Worm (Caenorhabditis elegans) whole organism, L4 larva: ENCODE data around the gene rfl-1.

Experiments used
- D1046.2 ChIP-seq: fragments of 200-800 bp; sonication (Bioruptor generic); IDR thresholded peaks from 2 replicates; pipeline ENCODE4 v1.3.6; 2022; ENCODE audit warnings: missing genetic modification characterization, missing compliant biosample characterization
- F26F4.8 ChIP-seq: fragments of 200-800 bp; sonication (Bioruptor generic); conservative IDR thresholded peaks from 2 replicates; pipeline ENCODE4 v1.3.6; 2022; ENCODE audit warnings: missing genetic modification characterization, missing compliant biosample characterization
- R02D3.7 ChIP-seq: fragments of 150-350 bp; sonication (generic microtip); optimal IDR thresholded peaks from 3 replicates; lab custom pipeline; 2014; ENCODE audit warnings: missing biosample characterization, missing genetic modification characterization
- T20F7.1 ChIP-seq: fragments of 200-800 bp; sonication (Bioruptor generic); optimal IDR thresholded peaks from 2 replicates; lab custom pipeline; 2018; ENCODE audit warnings: mild to moderate bottlenecking, missing genetic modification characterization, missing compliant biosample characterization
- Y75B8A.6 ChIP-seq: fragments of 200-800 bp; sonication (Bioruptor generic); IDR thresholded peaks from 2 replicates; pipeline ENCODE4 v1.3.6; 2022; ENCODE audit warnings: missing genetic modification reagents, missing genetic modification characterization, missing compliant biosample characterization
- aha-1 ChIP-seq: fragments of 150-350 bp; peaks from one replicate; lab custom pipeline; 2014; ENCODE audit warnings: missing biosample characterization, missing genetic modification characterization
- ama-1 ChIP-seq: fragments of 150-350 bp; optimal IDR thresholded peaks from 2 replicates; lab custom pipeline; 2014; ENCODE audit warnings: inconsistent platforms, mixed read lengths
- arid-1 ChIP-seq: fragments of 200-800 bp; sonication (Bioruptor generic); conservative IDR thresholded peaks from 2 replicates; pipeline ENCODE4 v1.3.6; 2022; ENCODE audit warnings: missing genetic modification reagents, missing genetic modification characterization, missing compliant biosample characterization
- ceh-32 ChIP-seq: sonication (generic microtip); optimal IDR thresholded peaks from 2 replicates; lab custom pipeline; 2016; ENCODE audit warnings: mild to moderate bottlenecking, missing genetic modification characterization, missing compliant biosample characterization; ENCODE audit not compliant: poor library complexity
- ceh-82 ChIP-seq: sonication (generic microtip); optimal IDR thresholded peaks from 2 replicates; lab custom pipeline; 2017; ENCODE audit warnings: missing biosample characterization, missing genetic modification characterization
- ces-1 ChIP-seq: fragments of 150-350 bp; sonication (generic microtip); optimal IDR thresholded peaks from 4 replicates; lab custom pipeline; 2014; ENCODE audit warnings: missing biosample characterization, missing genetic modification reagents, missing genetic modification characterization
- daf-8 ChIP-seq: fragments of 200-800 bp; sonication (Bioruptor generic); IDR thresholded peaks from 2 replicates; pipeline ENCODE4 v1.3.6; 2022; ENCODE audit warnings: missing genetic modification characterization, missing compliant biosample characterization
- egl-43 ChIP-seq: fragments of 200-800 bp; sonication (Bioruptor generic); IDR thresholded peaks from 2 replicates; pipeline ENCODE4 v1.3.6; 2022; ENCODE audit warnings: missing genetic modification reagents, missing genetic modification characterization, missing compliant biosample characterization
- fkh-10 ChIP-seq: fragments of 150-350 bp; optimal IDR thresholded peaks from 2 replicates; lab custom pipeline; 2014; ENCODE audit warnings: missing biosample characterization, missing genetic modification reagents, missing genetic modification characterization
- jun-1 ChIP-seq: fragments of 150-350 bp; optimal IDR thresholded peaks from 2 replicates; lab custom pipeline; 2014; ENCODE audit warnings: missing biosample characterization, missing genetic modification reagents, missing genetic modification characterization
- lin-13 ChIP-seq: fragments of 150-350 bp; optimal IDR thresholded peaks from 2 replicates; lab custom pipeline; 2014; ENCODE audit warnings: missing biosample characterization, missing genetic modification reagents, missing genetic modification characterization
- lin-15B ChIP-seq: fragments of 150-350 bp; sonication (generic microtip); optimal IDR thresholded peaks from 3 replicates; lab custom pipeline; 2014; ENCODE audit warnings: missing biosample characterization, missing genetic modification characterization
- lin-39 ChIP-seq: fragments of 150-350 bp; optimal IDR thresholded peaks from 2 replicates; lab custom pipeline; 2014; ENCODE audit warnings: missing biosample characterization, missing genetic modification reagents, missing genetic modification characterization
- madf-5 ChIP-seq, 2 experiments: fragments of 200-800 bp; sonication (Bioruptor generic); IDR thresholded peaks; 2 replicates each; pipeline ENCODE4 v1.3.6; 2022; ENCODE audit warnings: missing compliant biosample characterization in 2 of 2, missing genetic modification characterization in 2 of 2
- mdl-1 ChIP-seq, 2 experiments: fragments of 150-350 bp in 1 of 2; sonication (generic microtip) in 1 of 2; optimal IDR thresholded peaks; 2 replicates each; lab custom pipeline; 2014 to 2017; ENCODE audit warnings: missing biosample characterization in 2 of 2, missing genetic modification characterization in 2 of 2
- mes-2 ChIP-seq: sonication (generic microtip); optimal IDR thresholded peaks from 2 replicates; lab custom pipeline; 2016; ENCODE audit warnings: missing genotype, mild to moderate bottlenecking, missing genetic modification characterization, missing compliant biosample characterization; ENCODE audit not compliant: poor library complexity, severe bottlenecking
- mxl-2 ChIP-seq: fragments of 200-800 bp; sonication (Bioruptor generic); conservative IDR thresholded peaks from 2 replicates; pipeline ENCODE4 v1.3.6; 2022; ENCODE audit warnings: missing genetic modification reagents, missing genetic modification characterization, missing compliant biosample characterization
- nhr-25 ChIP-seq: sonication (generic microtip); optimal IDR thresholded peaks from 2 replicates; lab custom pipeline; 2017; ENCODE audit warnings: missing genetic modification characterization, mild to moderate bottlenecking, missing compliant biosample characterization, antibody characterized with exemption, moderate library complexity, borderline replicate concordance; ENCODE audit not compliant: insufficient read depth
- nhr-28 ChIP-seq: fragments of 150-350 bp; optimal IDR thresholded peaks from 2 replicates; lab custom pipeline; 2014; ENCODE audit warnings: missing biosample characterization, missing genetic modification characterization
- nhr-41 ChIP-seq: fragments of 200-800 bp; sonication (Bioruptor generic); IDR thresholded peaks from 2 replicates; pipeline ENCODE4 v1.3.6; 2022; ENCODE audit warnings: missing genetic modification reagents, missing genetic modification characterization, missing compliant biosample characterization
- pha-4 ChIP-seq, 2 experiments: fragments of 150-350 bp in 1 of 2; fragments of 200-800 bp in 1 of 2; sonication (Bioruptor generic) in 1 of 2; IDR thresholded peaks in 1 of 2; optimal IDR thresholded peaks in 1 of 2; 2 replicates each; pipeline versions ENCODE4 v1.3.6 to Lab custom; 2014 to 2022; ENCODE audit warnings: missing genetic modification characterization in 2 of 2, missing genetic modification reagents in 2 of 2, missing biosample characterization in 1 of 2, missing compliant biosample characterization in 1 of 2
- php-3 ChIP-seq: fragments of 200-800 bp; sonication (Bioruptor generic); IDR thresholded peaks from 2 replicates; pipeline ENCODE4 v1.3.6; 2022; ENCODE audit warnings: missing genetic modification reagents, missing genetic modification characterization, missing compliant biosample characterization
- set-16 ChIP-seq: fragments of 200-800 bp; sonication (Bioruptor generic); IDR thresholded peaks from 2 replicates; pipeline ENCODE4 v1.3.6; 2022; ENCODE audit warnings: missing genetic modification reagents, missing genetic modification characterization, missing compliant biosample characterization
- vab-7 ChIP-seq: fragments of 200-800 bp; sonication (Bioruptor generic); IDR thresholded peaks from 2 replicates; pipeline ENCODE4 v1.3.6; 2022; ENCODE audit warnings: missing genetic modification reagents, missing genetic modification characterization, missing compliant biosample characterization
- zag-1 ChIP-seq: fragments of 150-350 bp; optimal IDR thresholded peaks from 2 replicates; lab custom pipeline; 2014; ENCODE audit warnings: missing biosample characterization, missing genetic modification characterization
- zfp-3 ChIP-seq: fragments of 200-800 bp; sonication (Bioruptor generic); conservative IDR thresholded peaks from 2 replicates; pipeline ENCODE4 v1.3.6; 2022; ENCODE audit warnings: missing genetic modification reagents, missing genetic modification characterization, missing compliant biosample characterization
- zip-2 ChIP-seq: fragments of 150-350 bp; optimal IDR thresholded peaks from 2 replicates; lab custom pipeline; 2014; ENCODE audit warnings: missing biosample characterization, missing genetic modification characterization
- ztf-7 ChIP-seq: fragments of 150-350 bp; optimal IDR thresholded peaks from 2 replicates; lab custom pipeline; 2014; ENCODE audit warnings: missing biosample characterization, missing genetic modification characterization

rfl-1 gene

DNA sequence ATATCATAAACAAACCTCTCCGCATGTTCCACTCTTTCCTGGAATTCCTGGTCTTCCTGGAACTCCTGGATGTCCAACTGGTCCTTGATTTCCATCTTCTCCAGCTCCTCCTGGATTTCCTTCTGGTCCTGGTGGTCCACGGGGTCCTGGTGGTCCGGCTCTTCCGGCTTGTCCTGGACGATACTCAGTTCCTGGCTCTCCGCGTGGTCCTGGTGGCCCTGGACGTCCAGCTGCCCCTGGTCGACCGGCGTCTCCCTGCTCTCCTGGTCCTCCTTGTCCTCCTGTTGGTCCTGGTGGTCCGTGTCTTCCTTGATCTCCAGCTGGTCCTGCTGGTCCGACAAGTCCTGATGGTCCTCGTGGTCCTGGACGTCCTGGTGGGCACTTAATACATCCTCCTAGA is 1.3 kb upstream of the rfl-1 start:
- no peak for TF ChIP-seq zag-1 (tag; lab: Kevin White, UChicago)
- peak; percentile 11; the same call in 1 of the 2 replicates for TF ChIP-seq egl-43 (GFP tag; lab: Robert Waterston, UW)
- TF ChIP-seq aha-1, result peak; percentile 73
- peak; percentile 96 for TF ChIP-seq set-16 (GFP tag; lab: Robert Waterston, UW)

ce11 chrIII:7020500-7020899 is 506 bp upstream of the rfl-1 start, which contains the start of gene col-8:
TSS of gene col-8 (minus strand) at chrIII:7020600.
- TF ChIP-seq vab-7 (no peak), ceh-82 (tag; lab: Kevin White, UChicago) (no peak), F26F4.8 (no peak), ces-1 (no peak), madf-5 (GFP tag; IDR thresholded peaks at IDR 0.05; lab: Robert Waterston, UW) (no peak), daf-8 (GFP tag; lab: Robert Waterston, UW) (no peak), zag-1 (tag; lab: Kevin White, UChicago) (no peak), nhr-28 (no peak), aha-1 (no peak), ceh-32 (no peak), mdl-1 (tag; optimal IDR thresholded peaks at IDR 0.05; lab: Kevin White, UChicago) (no peak), fkh-10 (GFP tag; lab: Kevin White, UChicago) (no peak), ama-1 (lab: Kevin White, UChicago) (no peak), nhr-41 (GFP tag; lab: Robert Waterston, UW) (no peak), lin-15B (tag; lab: Kevin White, UChicago) (no peak), zfp-3 (GFP tag; lab: Robert Waterston, UW) (no peak), lin-39 (no peak)

ce11 chrIII:7025839-7026238 is 4.8 kb downstream of the rfl-1 start:
- TF ChIP-seq Y75B8A.6 (no peak), php-3 (no peak), nhr-25 (tag; lab: Kevin White, UChicago) (no peak), egl-43 (GFP tag; lab: Robert Waterston, UW) (0 out of 2 replicates have a peak, but pooled peaks have one; percentile 37), mxl-2 (peak; percentile 55; the same call in 1 of the 2 replicates), arid-1 (GFP tag; lab: Robert Waterston, UW) (no peak), pha-4 (GFP tag; IDR thresholded peaks at IDR 0.05; lab: Robert Waterston, UW) (peak; percentile 66; the same call in 1 of the 2 replicates), pha-4 (tag; optimal IDR thresholded peaks at IDR 0.05; lab: Kevin White, UChicago) (no peak), set-16 (GFP tag; lab: Robert Waterston, UW) (peak; percentile 98)

ce11 chrIII:7029105-7029504 is 8.1 kb downstream of the rfl-1 start, which contains the start of gene cyk-1:
TSS of gene cyk-1 (minus strand) at chrIII:7029205.
- TF ChIP-seq lin-13 (no peak), ama-1 (lab: Kevin White, UChicago) (no peak), zip-2 (tag; lab: Kevin White, UChicago) (no peak), ztf-7 (tag; lab: Kevin White, UChicago) (no peak), mes-2 (tag; lab: Kevin White, UChicago) (no peak), R02D3.7 (tag; lab: Kevin White, UChicago) (no peak), T20F7.1 (GFP tag; lab: Kevin White, UChicago) (no peak), jun-1 (tag; lab: Kevin White, UChicago) (no peak), D1046.2 (GFP tag; lab: Robert Waterston, UW) (no peak), ces-1 (no peak)
- TF ChIP-seq, all 104 proteins: peak for 0
